Fruit fly (Drosophila melanogaster) Kc167 (cell line): ENCODE results near the gene jb.

Experiments used
- Sin3A ChIP-seq: fragments of >200 bp; optimal IDR thresholded peaks from 2 replicates; lab custom pipeline; 2018; ENCODE audit warnings: missing external identifiers
- psq ChIP-seq: fragments of >200 bp; optimal IDR thresholded peaks from 2 replicates; lab custom pipeline; 2017; ENCODE audit warnings: missing external identifiers

DNA sequence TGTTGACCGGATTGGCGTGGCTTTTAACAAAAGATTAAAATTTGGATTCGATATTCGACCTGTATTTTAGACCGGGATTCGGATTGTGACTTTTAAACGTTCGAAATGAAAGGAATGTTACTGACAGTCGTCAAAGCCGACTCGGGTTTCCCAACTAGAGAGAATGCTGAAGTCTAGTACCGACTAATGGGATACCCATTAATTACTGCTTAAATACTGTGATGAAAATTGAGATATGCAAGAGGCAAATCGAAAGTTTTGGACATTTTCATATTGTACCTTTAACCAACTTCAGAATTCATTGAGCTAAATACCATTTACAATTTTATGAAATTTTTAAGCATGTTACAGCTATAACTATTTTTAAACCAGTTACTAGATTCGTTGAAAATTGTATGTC, 23.5 kb upstream of the jb start, which contains the start of gene CG15458:
- no peak for TF ChIP-seq psq (lab: Kevin White, UChicago)
- TF ChIP-seq Sin3A (lab: Kevin White, UChicago) = no peak
